Fruit fly (Drosophila melanogaster) whole organism, embryonic: ENCODE results near the gene fbl.

Experiments used
- CG10147 ChIP-seq: fragments of 200-800 bp; sonication (Bioruptor generic); optimal IDR thresholded peaks from 2 replicates; lab custom pipeline; 2019; ENCODE audit warnings: missing biosample characterization, mild to moderate bottlenecking, missing genetic modification characterization, moderate library complexity
- CG10543 ChIP-seq: fragments of 200-800 bp; sonication (Bioruptor generic); optimal IDR thresholded peaks from 3 replicates; lab custom pipeline; 2017; ENCODE audit warnings: missing biosample characterization, mild to moderate bottlenecking, missing genetic modification characterization, moderate library complexity
- CG11560 ChIP-seq: fragments of 200-800 bp; sonication (Bioruptor generic); IDR thresholded peaks from 3 replicates; pipeline ENCODE4 v1.3.6; 2022; ENCODE audit warnings: missing biosample characterization, missing genetic modification characterization
- CG12769 ChIP-seq: fragments of 200-800 bp; sonication (Bioruptor generic); optimal IDR thresholded peaks from 2 replicates; lab custom pipeline; 2019; ENCODE audit warnings: missing biosample characterization, mild to moderate bottlenecking, missing genetic modification characterization, moderate library complexity
- CG13287 ChIP-seq: fragments of 200-800 bp; sonication (Bioruptor generic); IDR thresholded peaks from 2 replicates; pipeline ENCODE4 v1.3.6; 2022; ENCODE audit warnings: missing biosample characterization, missing genetic modification characterization; ENCODE audit not compliant: partially characterized antibody
- CG13894 ChIP-seq: fragments of 200-800 bp; sonication (Bioruptor generic); optimal IDR thresholded peaks from 3 replicates; lab custom pipeline; 2018; ENCODE audit warnings: missing biosample characterization, mild to moderate bottlenecking, missing genetic modification characterization, moderate library complexity
- CG15601 ChIP-seq: fragments of 200-800 bp; sonication (Bioruptor generic); optimal IDR thresholded peaks from 3 replicates; lab custom pipeline; 2019; ENCODE audit warnings: missing biosample characterization, mild to moderate bottlenecking, missing genetic modification characterization, moderate library complexity
- CG17328 ChIP-seq: fragments of 200-800 bp; sonication (Bioruptor generic); IDR thresholded peaks from 2 replicates; pipeline ENCODE4 v1.3.6; 2022; ENCODE audit warnings: missing biosample characterization, missing genetic modification characterization
- CG18619 ChIP-seq: fragments of 200-800 bp; sonication (Bioruptor generic); optimal IDR thresholded peaks from 3 replicates; lab custom pipeline; 2017; ENCODE audit warnings: missing biosample characterization, mild to moderate bottlenecking, missing genetic modification characterization
- CG2199 ChIP-seq: fragments of 200-800 bp; sonication (Bioruptor generic); IDR thresholded peaks from 3 replicates; pipeline ENCODE4 v1.3.6; 2022; ENCODE audit warnings: missing biosample characterization, missing genetic modification characterization
- CG31388 ChIP-seq: fragments of 200-800 bp; sonication (Bioruptor generic); optimal IDR thresholded peaks from 2 replicates; lab custom pipeline; 2016; ENCODE audit warnings: missing biosample characterization, missing genetic modification characterization
- CG33213 ChIP-seq: fragments of 200-800 bp; sonication (Bioruptor generic); optimal IDR thresholded peaks from 3 replicates; lab custom pipeline; 2016; ENCODE audit warnings: missing biosample characterization, missing genetic modification characterization
- CG34376 ChIP-seq: fragments of 200-800 bp; sonication (Bioruptor generic); optimal IDR thresholded peaks from 2 replicates; lab custom pipeline; 2018; ENCODE audit warnings: missing biosample characterization, mild to moderate bottlenecking, missing genetic modification characterization
- CG4854 ChIP-seq: fragments of 200-800 bp; sonication (Bioruptor generic); optimal IDR thresholded peaks from 2 replicates; lab custom pipeline; 2016; ENCODE audit warnings: missing biosample characterization, missing genetic modification characterization, inconsistent platforms
- CG6854 ChIP-seq: fragments of 200-800 bp; sonication (Bioruptor generic); optimal IDR thresholded peaks from 3 replicates; lab custom pipeline; 2017; ENCODE audit warnings: missing biosample characterization, mild to moderate bottlenecking, missing genetic modification characterization
- CG8290 ChIP-seq, 3 experiments: fragments of 200-800 bp; sonication (Bioruptor generic); optimal IDR thresholded peaks; 2 replicates each; lab custom pipeline; 2016 to 2019; ENCODE audit warnings: missing biosample characterization in 3 of 3, missing genetic modification characterization in 3 of 3, mild to moderate bottlenecking in 2 of 3, moderate library complexity in 1 of 3
- CrebB ChIP-seq: fragments of 200-800 bp; sonication (Bioruptor generic); optimal IDR thresholded peaks from 3 replicates; lab custom pipeline; 2018; ENCODE audit warnings: missing biosample characterization, mild to moderate bottlenecking, missing genetic modification characterization
- Deaf1 ChIP-seq: fragments of 200-800 bp; optimal IDR thresholded peaks from 3 replicates; lab custom pipeline; 2019; ENCODE audit warnings: missing biosample characterization, mild to moderate bottlenecking, missing genetic modification characterization, moderate library complexity
- Dek ChIP-seq: fragments of 200-800 bp; sonication (Bioruptor generic); optimal IDR thresholded peaks from 3 replicates; lab custom pipeline; 2019; ENCODE audit warnings: missing biosample characterization, mild to moderate bottlenecking, missing genetic modification characterization, moderate library complexity
- Dref ChIP-seq: fragments of 200-800 bp; sonication (Bioruptor generic); IDR thresholded peaks from 2 replicates; pipeline ENCODE4 v1.3.6; 2022; ENCODE audit warnings: missing biosample characterization, missing genetic modification characterization
- E2f2 ChIP-seq: fragments of 200-800 bp; sonication (Bioruptor generic); IDR thresholded peaks from 2 replicates; pipeline ENCODE4 v1.3.6; 2022; ENCODE audit warnings: missing biosample characterization, missing genetic modification characterization
- GATAe ChIP-seq: fragments of 200-800 bp; sonication (Bioruptor generic); conservative IDR thresholded peaks from 2 replicates; pipeline ENCODE4 v1.3.6; 2022; ENCODE audit warnings: missing biosample characterization, missing genetic modification characterization
- Hmr ChIP-seq: fragments of 200-800 bp; sonication (Bioruptor generic); optimal IDR thresholded peaks from 3 replicates; lab custom pipeline; 2017; ENCODE audit warnings: mild to moderate bottlenecking, missing biosample characterization, missing genetic modification reagents, missing genetic modification characterization
- Hr78 ChIP-seq, 2 experiments: fragments of 200-800 bp in 1 of 2; fragments of >200 bp in 1 of 2; sonication (Bioruptor generic) in 1 of 2; optimal IDR thresholded peaks; 2 replicates each; lab custom pipeline; 2017 to 2019; ENCODE audit warnings: missing biosample characterization in 2 of 2, missing genetic modification characterization in 2 of 2, mild to moderate bottlenecking in 1 of 2, moderate library complexity in 1 of 2
- Med ChIP-seq: fragments of 200-800 bp; sonication (Bioruptor generic); peaks from one replicate; lab custom pipeline; 2016; ENCODE audit warnings: missing biosample characterization, missing genetic modification characterization, mild to moderate bottlenecking, inconsistent platforms, moderate library complexity
- Neu2 ChIP-seq: fragments of 200-800 bp; sonication (Bioruptor generic); optimal IDR thresholded peaks from 3 replicates; lab custom pipeline; 2016; ENCODE audit warnings: missing biosample characterization, missing genetic modification characterization, borderline replicate concordance
- Stat92E ChIP-seq, 3 experiments: fragments of >200 bp in 2 of 3; fragments of 200-800 bp in 1 of 3; sonication (Bioruptor generic) in 1 of 3; optimal IDR thresholded peaks; 2 replicates each; lab custom pipeline; 2017 to 2019; ENCODE audit warnings: missing biosample characterization in 3 of 3, missing genetic modification characterization in 3 of 3, mild to moderate bottlenecking in 1 of 3, moderate library complexity in 1 of 3
- Vsx1 ChIP-seq: fragments of 200-800 bp; sonication (Bioruptor generic); optimal IDR thresholded peaks from 2 replicates; lab custom pipeline; 2017; ENCODE audit warnings: missing biosample characterization, mild to moderate bottlenecking, missing genetic modification characterization, missing genetic modification reagents
- chinmo ChIP-seq: fragments of 200-800 bp; sonication (Bioruptor generic); IDR thresholded peaks from 4 replicates; pipeline ENCODE4 v1.3.6; 2022; ENCODE audit warnings: missing biosample characterization, missing genetic modification characterization; ENCODE audit not compliant: partially characterized antibody
- cwo ChIP-seq: fragments of 200-800 bp; sonication (Bioruptor generic); optimal IDR thresholded peaks from 3 replicates; lab custom pipeline; 2017; ENCODE audit warnings: missing biosample characterization, missing genetic modification characterization, mild to moderate bottlenecking, moderate library complexity, missing genetic modification reagents
- danr ChIP-seq: fragments of 200-800 bp; sonication (Bioruptor generic); IDR thresholded peaks from 2 replicates; pipeline ENCODE4 v1.3.6; 2022; ENCODE audit warnings: missing biosample characterization, missing genetic modification characterization
- dysf ChIP-seq: fragments of 200-800 bp; sonication (Bioruptor generic); IDR thresholded peaks from 3 replicates; pipeline ENCODE4 v1.3.6; 2022; ENCODE audit warnings: missing biosample characterization, missing genetic modification characterization
- exex ChIP-seq: fragments of 200-800 bp; sonication (Bioruptor generic); optimal IDR thresholded peaks from 4 replicates; lab custom pipeline; 2018; ENCODE audit warnings: missing biosample characterization, mild to moderate bottlenecking, missing genetic modification characterization, moderate library complexity
- fu2 ChIP-seq: fragments of 200-800 bp; sonication (Bioruptor generic); optimal IDR thresholded peaks from 2 replicates; lab custom pipeline; 2016; ENCODE audit warnings: missing biosample characterization, missing genetic modification characterization
- grn ChIP-seq: fragments of 200-800 bp; sonication (Bioruptor generic); optimal IDR thresholded peaks from 3 replicates; lab custom pipeline; 2017; ENCODE audit warnings: missing biosample characterization, missing genetic modification characterization
- hkb ChIP-seq, 2 experiments: fragments of 200-800 bp in 1 of 2; fragments of >200 bp in 1 of 2; sonication (Bioruptor generic) in 1 of 2; IDR thresholded peaks in 1 of 2; optimal IDR thresholded peaks in 1 of 2; 2 replicates each; pipeline versions ENCODE4 v1.3.6 to Lab custom; 2017 to 2022; ENCODE audit warnings: missing biosample characterization in 1 of 2, missing genetic modification characterization in 1 of 2
- lab ChIP-seq: fragments of 200-800 bp; sonication (Bioruptor generic); optimal IDR thresholded peaks from 3 replicates; lab custom pipeline; 2017; ENCODE audit warnings: missing biosample characterization, missing genetic modification characterization, mild to moderate bottlenecking, moderate library complexity, missing genetic modification reagents
- lbe ChIP-seq: fragments of 200-800 bp; sonication (Bioruptor generic); optimal IDR thresholded peaks from 2 replicates; lab custom pipeline; 2016; ENCODE audit warnings: missing biosample characterization, mild to moderate bottlenecking, missing genetic modification characterization
- mirr ChIP-seq: fragments of 200-800 bp; sonication (Bioruptor generic); optimal IDR thresholded peaks from 3 replicates; lab custom pipeline; 2018; ENCODE audit warnings: missing biosample characterization, mild to moderate bottlenecking, missing genetic modification characterization
- sd ChIP-seq: fragments of 200-800 bp; sonication (Bioruptor generic); optimal IDR thresholded peaks from 3 replicates; lab custom pipeline; 2018; ENCODE audit warnings: missing biosample characterization, mild to moderate bottlenecking, missing genetic modification characterization, moderate library complexity
- sens ChIP-seq: fragments of 200-800 bp; sonication (Bioruptor generic); peaks from one replicate; lab custom pipeline; 2016; ENCODE audit warnings: missing biosample characterization, missing genetic modification characterization
- sug ChIP-seq: fragments of 200-800 bp; optimal IDR thresholded peaks from 2 replicates; lab custom pipeline; 2019; ENCODE audit warnings: missing biosample characterization, mild to moderate bottlenecking, missing genetic modification characterization, moderate library complexity
- ttk ChIP-seq: fragments of 200-800 bp; sonication (Bioruptor generic); IDR thresholded peaks from 2 replicates; pipeline ENCODE4 v2.1.2; 2022; ENCODE audit warnings: missing biosample characterization, missing genetic modification characterization

The fbl gene

dm6 chr3L:20385969-20386370 lies 1.7 kb downstream of the fbl start (continued):
- TF ChIP-seq CG8290 (GFP tag; optimal IDR thresholded peaks at IDR 0.05; lab: Kevin White, UChicago) (no peak), CG8290 (tag; optimal IDR thresholded peaks at IDR 0.05; lab: Kevin White, UChicago) (peak in 1 of 2 experiments; percentile 34), ttk (GFP tag; lab: Robert Waterston, UW) (0 out of 2 replicates have a peak, but pooled peaks have one; percentile 12), Dek (peak; percentile 13), CG34376 (peak; percentile 31), Dref (GFP tag; lab: Robert Waterston, UW) (0 out of 2 replicates have a peak, but pooled peaks have one; percentile 15), CG17328 (no peak), CG6854 (GFP tag; lab: Kevin White, UChicago) (no peak), lab (peak; percentile 38), CG13287 (GFP tag; lab: Robert Waterston, UW) (peak; percentile 26; the same call in 1 of the 2 replicates), CG13894 (tag; lab: Kevin White, UChicago) (peak; percentile 45), CG10147 (GFP tag; lab: Kevin White, UChicago) (peak; percentile 17)

DNA sequence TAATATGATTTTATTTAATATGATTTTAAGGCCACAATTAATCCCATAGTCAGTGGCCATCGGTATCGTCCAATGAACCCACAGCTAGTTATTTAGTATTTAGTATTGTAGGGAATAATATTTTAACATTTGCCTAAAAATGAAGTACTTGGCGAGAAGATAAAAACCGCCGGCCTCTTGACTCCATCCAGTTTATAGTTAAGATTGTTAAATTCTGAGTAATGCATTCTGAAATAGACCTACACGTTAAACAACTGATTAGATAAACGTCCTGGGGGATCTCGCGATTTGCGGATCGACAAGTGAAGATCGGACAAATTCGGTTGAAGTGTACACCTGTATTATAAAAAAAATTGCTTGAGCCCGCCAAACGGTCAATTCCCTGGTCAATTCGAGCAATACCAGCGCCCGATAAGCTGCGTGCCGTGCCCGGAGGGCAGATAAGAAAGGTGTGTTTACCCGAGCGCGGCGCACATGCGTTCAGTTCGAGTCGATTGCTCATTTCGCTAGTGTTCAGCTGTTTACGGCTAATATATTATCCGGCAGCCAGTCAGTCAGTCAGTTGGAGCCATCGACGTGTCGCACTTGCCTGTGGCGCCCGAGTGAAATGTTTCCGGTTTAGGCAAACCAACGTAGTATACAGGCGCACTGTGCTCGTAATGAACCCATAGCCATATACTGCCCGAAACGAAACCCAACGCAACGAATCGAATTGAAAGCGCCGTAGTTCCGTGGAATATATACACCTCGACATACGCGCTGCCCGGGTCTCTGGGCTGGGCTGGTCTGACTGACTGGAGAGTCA lies 3.0 kb downstream of the fbl start:
- TF ChIP-seq GATAe (GFP tag; lab: Robert Waterston, UW): peak; percentile 62
- no peak for TF ChIP-seq fu2 (GFP tag; lab: Kevin White, UChicago)
- peak; percentile 77 for TF ChIP-seq exex (tag; lab: Kevin White, UChicago)
- TF ChIP-seq hkb (optimal IDR thresholded peaks at IDR 0.05; lab: Kevin White, UChicago): no peak
- 0 out of 2 replicates have a peak, but pooled peaks have one; percentile 14 for TF ChIP-seq hkb (GFP tag; IDR thresholded peaks at IDR 0.05; lab: Robert Waterston, UW)
- TF ChIP-seq CG13894 (tag; lab: Kevin White, UChicago): peak; percentile 2
- TF ChIP-seq chinmo: 0 out of 4 replicates have a peak, but pooled peaks have one; percentile 41
- TF ChIP-seq danr (GFP tag; lab: Robert Waterston, UW): no peak
- no peak for TF ChIP-seq CG31388 (GFP tag; lab: Kevin White, UChicago)
- no peak for TF ChIP-seq CG18619 (GFP tag; lab: Kevin White, UChicago)
- TF ChIP-seq Vsx1: peak; percentile 55
- TF ChIP-seq Hmr (GFP tag; lab: Kevin White, UChicago): peak; percentile 2
- peak; percentile 65 for TF ChIP-seq sens (GFP tag; lab: Kevin White, UChicago)
- TF ChIP-seq CG4854 (GFP tag; lab: Kevin White, UChicago): no peak
- TF ChIP-seq CG15601: peak; percentile 6
- peak; percentile 69 for TF ChIP-seq Med (GFP tag; lab: Kevin White, UChicago)
- TF ChIP-seq CG34376: peak; percentile 67
- peak; percentile 59 for TF ChIP-seq grn (GFP tag; lab: Kevin White, UChicago)
- peak; percentile 80 for TF ChIP-seq CG10543 (GFP tag; lab: Kevin White, UChicago)
- peak; percentile 13 for TF ChIP-seq CrebB
- TF ChIP-seq sd (tag; lab: Kevin White, UChicago): peak; percentile 60
- no peak for TF ChIP-seq CG33213
- TF ChIP-seq E2f2 (GFP tag; lab: Robert Waterston, UW): 0 out of 2 replicates have a peak, but pooled peaks have one; percentile 11
- peak; percentile 3 for TF ChIP-seq CG12769
- TF ChIP-seq Neu2 (GFP tag; lab: Kevin White, UChicago): no peak
- peak; percentile 95 for TF ChIP-seq sug (tag; lab: Kevin White, UChicago)
- peak; percentile 60 for TF ChIP-seq Deaf1 (tag; lab: Kevin White, UChicago)
- peak; percentile 16 for TF ChIP-seq lbe (GFP tag; lab: Kevin White, UChicago)
- TF ChIP-seq mirr (GFP tag; lab: Kevin White, UChicago): peak; percentile 42
- TF ChIP-seq Stat92E (GFP tag; optimal IDR thresholded peaks at IDR 0.05; lab: Kevin White, UChicago): no peak
- peak; percentile 89; the same call in 2 of the 3 replicates for TF ChIP-seq CG2199
- TF ChIP-seq cwo (GFP tag; lab: Kevin White, UChicago): peak; percentile 72
- TF ChIP-seq lab: peak; percentile 65
- 0 out of 3 replicates have a peak, but pooled peaks have one; percentile 28 for TF ChIP-seq dysf
- TF ChIP-seq CG8290 (GFP tag; optimal IDR thresholded peaks at IDR 0.05; lab: Kevin White, UChicago): no peak
- peak in 1 of 2 experiments; percentile 30 for TF ChIP-seq CG8290 (tag; optimal IDR thresholded peaks at IDR 0.05; lab: Kevin White, UChicago)
- no peak for TF ChIP-seq CG11560 (tag; lab: Robert Waterston, UW)
- TF ChIP-seq Hr78 (GFP tag; optimal IDR thresholded peaks at IDR 0.05; lab: Kevin White, UChicago): peak in 1 of 2 experiments; percentile 1
